Worm (Caenorhabditis elegans): ENCODE measurements around the gene cept-2.

DNA sequence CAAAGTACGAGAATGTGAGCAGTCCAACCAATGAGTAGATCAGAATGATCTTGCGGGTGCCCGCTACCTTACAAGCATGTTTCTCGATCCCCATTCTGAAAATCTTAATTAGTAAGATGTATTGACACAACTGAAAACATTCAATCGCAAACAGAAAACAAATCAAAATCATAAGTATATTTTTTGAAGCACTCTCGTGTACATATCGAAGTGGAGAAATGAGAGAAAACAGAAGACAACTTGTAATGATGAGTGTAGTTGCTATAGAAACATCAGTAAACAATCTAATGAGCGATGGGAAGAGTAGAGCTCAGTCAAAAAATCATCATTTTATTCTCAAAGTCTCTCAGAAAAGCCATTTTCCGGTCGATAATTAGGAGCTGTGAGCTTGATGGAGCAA, 34.9 kb upstream of the cept-2 start, which contains the start of gene F14D7.8:
- TF ChIP-seq unc-55 (GFP tag; optimal IDR thresholded peaks at IDR 0.05) (no peak), ttx-3 (tag; optimal IDR thresholded peaks at IDR 0.05) (no peak), C08G9.2 (tag; optimal IDR thresholded peaks at IDR 0.05) (no peak), dmd-4 (tag; optimal IDR thresholded peaks at IDR 0.05; ENCODE audit: borderline replicate concordance) (no peak), ceh-9 (tag; optimal IDR thresholded peaks at IDR 0.05) (no peak), mec-3 (tag; optimal IDR thresholded peaks at IDR 0.05; ENCODE audit: borderline replicate concordance) (no peak), pha-4 (tag; optimal IDR thresholded peaks at IDR 0.05) (no peak)

Measured in whole organism, late embryonic.